Worm (Caenorhabditis elegans) whole organism, midembryonic: Measurements from ENCODE around the gene F23F1.6.

ENCODE experiments used
- T22C8.4 ChIP-seq: fragments of 200-800 bp; sonication (Bioruptor generic); IDR thresholded peaks from 2 replicates; pipeline ENCODE4 v1.3.6; 2022; ENCODE audit warnings: missing genetic modification characterization, missing compliant biosample characterization
- cog-1 ChIP-seq: sonication (generic microtip); optimal IDR thresholded peaks from 2 replicates; lab custom pipeline; 2016; ENCODE audit warnings: missing genetic modification characterization, missing compliant biosample characterization
- flt-1 ChIP-seq: fragments of 200-800 bp; sonication (Bioruptor generic); IDR thresholded peaks from 2 replicates; pipeline ENCODE4 v1.3.6; 2022; ENCODE audit warnings: missing genetic modification characterization, missing compliant biosample characterization
- klf-2 ChIP-seq: fragments of 200-800 bp; sonication (Bioruptor generic); conservative IDR thresholded peaks from 2 replicates; pipeline ENCODE4 v1.3.6; 2022; ENCODE audit warnings: missing genetic modification reagents, missing genetic modification characterization, missing compliant biosample characterization
- med-1 ChIP-seq: sonication (generic microtip); optimal IDR thresholded peaks from 2 replicates; lab custom pipeline; 2017; ENCODE audit warnings: missing genetic modification characterization, mild to moderate bottlenecking, missing compliant biosample characterization, antibody characterized with exemption, missing genetic modification reagents; ENCODE audit not compliant: insufficient read depth
- ref-1 ChIP-seq: fragments of 200-800 bp; sonication (Bioruptor generic); conservative IDR thresholded peaks from 2 replicates; pipeline ENCODE4 v1.3.6; 2022; ENCODE audit warnings: missing genetic modification reagents, missing genetic modification characterization, missing compliant biosample characterization
- tab-1 ChIP-seq: fragments of 200-800 bp; sonication (Bioruptor generic); IDR thresholded peaks from 2 replicates; pipeline ENCODE4 v1.3.6; 2022; ENCODE audit warnings: missing genetic modification characterization, missing compliant biosample characterization
- ztf-23 ChIP-seq: fragments of 200-800 bp; sonication (Bioruptor generic); IDR thresholded peaks from 2 replicates; pipeline ENCODE4 v1.3.6; 2022; ENCODE audit warnings: missing genetic modification reagents, missing genetic modification characterization, missing compliant biosample characterization
- ztf-29 ChIP-seq: fragments of 200-800 bp; sonication (Bioruptor generic); IDR thresholded peaks from 2 replicates; pipeline ENCODE4 v1.3.6; 2022; ENCODE audit warnings: missing genetic modification reagents, missing genetic modification characterization, missing compliant biosample characterization

Gene F23F1.6

ce11 chrII:37213-37612 is at the start of gene F23F1.6:
F23F1.6 (minus strand) TSS chrII:37313.
- no peak for TF ChIP-seq cog-1 (tag; lab: Kevin White, UChicago)
- TF ChIP-seq T22C8.4, result no peak
- no peak for TF ChIP-seq ztf-29 (GFP tag; lab: Robert Waterston, UW)

ce11 chrII:86794-87193 is 49.7 kb upstream of the F23F1.6 start:
- TF ChIP-seq ref-1 (GFP tag; lab: Robert Waterston, UW) (no peak), ztf-29 (GFP tag; lab: Robert Waterston, UW) (no peak), med-1 (no peak), klf-2 (GFP tag; lab: Robert Waterston, UW) (no peak), ztf-23 (GFP tag; lab: Robert Waterston, UW) (no peak), tab-1 (no peak), T22C8.4 (no peak), flt-1 (GFP tag; lab: Robert Waterston, UW) (no peak), cog-1 (tag; lab: Kevin White, UChicago) (no peak)

ce11 chrII:84134-84533 is 47.0 kb upstream of the F23F1.6 start, which contains the start of gene C50D2.6:
C50D2.6 (plus strand) TSS chrII:84434.
- TF ChIP-seq T22C8.4, result no peak
- TF ChIP-seq cog-1 (tag; lab: Kevin White, UChicago), result no peak
- no peak for TF ChIP-seq ztf-29 (GFP tag; lab: Robert Waterston, UW)
- TF ChIP-seq ztf-23 (GFP tag; lab: Robert Waterston, UW), result no peak
- TF ChIP-seq flt-1 (GFP tag; lab: Robert Waterston, UW), result no peak
- TF ChIP-seq ref-1 (GFP tag; lab: Robert Waterston, UW), result no peak
- no peak for TF ChIP-seq med-1
- no peak for TF ChIP-seq tab-1
- no peak for TF ChIP-seq klf-2 (GFP tag; lab: Robert Waterston, UW)

DNA sequence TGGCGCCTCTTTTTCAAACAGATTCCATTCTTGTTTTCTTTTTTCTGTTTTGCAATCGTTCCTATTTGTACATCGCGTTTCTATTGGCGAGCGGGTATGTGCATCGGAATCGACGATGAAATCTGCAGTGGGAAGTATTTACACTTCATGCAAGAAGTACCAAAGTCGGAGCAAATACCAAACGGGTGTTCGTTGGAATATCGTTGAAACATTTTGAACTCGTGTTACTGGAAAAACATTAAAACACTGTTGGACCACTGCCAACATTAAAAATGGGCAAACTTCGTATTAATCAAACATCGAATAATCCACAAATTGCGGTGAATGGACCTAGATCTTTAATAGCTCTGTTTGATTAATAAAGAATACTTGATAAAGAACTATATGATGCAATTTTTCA is 42.1 kb upstream of the F23F1.6 start, which contains the start of gene C23H3.9:
TSS of gene C23H3.9 (minus strand) at position 101 of the 400 bp plus-strand sequence.
- TF ChIP-seq flt-1 (GFP tag; lab: Robert Waterston, UW), result no peak
- no peak for TF ChIP-seq ref-1 (GFP tag; lab: Robert Waterston, UW)
- no peak for TF ChIP-seq ztf-23 (GFP tag; lab: Robert Waterston, UW)
- TF ChIP-seq tab-1, result no peak
- no peak for TF ChIP-seq med-1
- TF ChIP-seq klf-2 (GFP tag; lab: Robert Waterston, UW), result no peak
- no peak for TF ChIP-seq ztf-29 (GFP tag; lab: Robert Waterston, UW)
- TF ChIP-seq T22C8.4, result no peak
- TF ChIP-seq cog-1 (tag; lab: Kevin White, UChicago), result no peak

- TF ChIP-seq ref-1 (GFP tag; lab: Robert Waterston, UW) (no peak), T22C8.4 (no peak), klf-2 (GFP tag; lab: Robert Waterston, UW) (no peak), cog-1 (tag; lab: Kevin White, UChicago) (no peak), ztf-23 (GFP tag; lab: Robert Waterston, UW) (no peak), med-1 (no peak)
Measured at ce11 chrII:76662-77061, 39.5 kb upstream of the F23F1.6 start.

ce11 chrII:75831-76230 is 38.7 kb upstream of the F23F1.6 start:
- TF ChIP-seq tab-1 (no peak), ref-1 (GFP tag; lab: Robert Waterston, UW) (no peak), klf-2 (GFP tag; lab: Robert Waterston, UW) (no peak), flt-1 (GFP tag; lab: Robert Waterston, UW) (no peak), cog-1 (tag; lab: Kevin White, UChicago) (no peak), ztf-29 (GFP tag; lab: Robert Waterston, UW) (no peak), med-1 (no peak), ztf-23 (GFP tag; lab: Robert Waterston, UW) (no peak), T22C8.4 (no peak)

DNA sequence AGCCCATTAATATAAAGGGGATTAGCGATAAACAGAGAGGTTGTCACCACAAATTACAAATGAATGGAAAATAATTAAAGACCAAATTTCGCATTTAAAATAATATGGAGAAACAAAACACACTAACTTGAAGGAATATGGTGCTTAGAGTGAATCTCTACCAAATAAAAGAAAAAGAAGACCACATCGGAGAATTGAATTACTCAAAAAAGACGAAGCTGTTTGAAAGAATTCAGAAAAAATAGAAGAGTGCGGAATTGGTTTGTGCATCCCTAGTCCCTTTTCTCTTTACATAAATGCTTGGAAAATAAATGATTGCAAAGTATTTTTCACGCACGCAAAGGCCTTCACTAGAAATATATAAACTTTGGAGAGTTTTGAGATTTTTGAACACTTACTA is 36.8 kb upstream of the F23F1.6 start:
- no peak for TF ChIP-seq cog-1 (tag; lab: Kevin White, UChicago)
- no peak for TF ChIP-seq ztf-29 (GFP tag; lab: Robert Waterston, UW)
- no peak for TF ChIP-seq klf-2 (GFP tag; lab: Robert Waterston, UW)
- TF ChIP-seq med-1, result no peak
- TF ChIP-seq T22C8.4, result no peak
- no peak for TF ChIP-seq ref-1 (GFP tag; lab: Robert Waterston, UW)
- TF ChIP-seq ztf-23 (GFP tag; lab: Robert Waterston, UW), result no peak
- TF ChIP-seq flt-1 (GFP tag; lab: Robert Waterston, UW), result no peak
- TF ChIP-seq tab-1, result no peak

DNA sequence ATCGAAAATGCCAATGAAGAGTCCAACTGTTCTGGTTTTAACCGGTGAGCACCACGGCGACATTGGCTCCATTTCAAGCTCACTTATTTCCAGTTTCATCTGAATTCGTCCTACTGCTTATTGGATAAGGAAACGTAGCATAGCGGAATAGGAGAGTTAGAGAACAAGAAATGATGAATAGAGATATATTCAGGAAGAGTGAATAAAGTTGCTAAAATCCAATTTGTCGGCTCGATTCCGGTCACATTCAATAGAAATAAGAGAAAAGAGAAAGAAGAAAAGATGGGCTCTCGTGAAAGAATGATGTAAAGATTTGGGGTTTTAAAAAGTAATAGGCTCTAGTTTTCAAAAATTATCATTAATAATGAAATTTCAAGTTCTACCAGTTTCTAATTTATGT is 36.2 kb upstream of the F23F1.6 start:
- TF ChIP-seq ztf-23 (GFP tag; lab: Robert Waterston, UW), result no peak
- TF ChIP-seq T22C8.4, result no peak
- no peak for TF ChIP-seq klf-2 (GFP tag; lab: Robert Waterston, UW)
- TF ChIP-seq flt-1 (GFP tag; lab: Robert Waterston, UW), result no peak
- no peak for TF ChIP-seq med-1
- no peak for TF ChIP-seq tab-1
- no peak for TF ChIP-seq cog-1 (tag; lab: Kevin White, UChicago)
- no peak for TF ChIP-seq ztf-29 (GFP tag; lab: Robert Waterston, UW)
- TF ChIP-seq ref-1 (GFP tag; lab: Robert Waterston, UW), result no peak

DNA sequence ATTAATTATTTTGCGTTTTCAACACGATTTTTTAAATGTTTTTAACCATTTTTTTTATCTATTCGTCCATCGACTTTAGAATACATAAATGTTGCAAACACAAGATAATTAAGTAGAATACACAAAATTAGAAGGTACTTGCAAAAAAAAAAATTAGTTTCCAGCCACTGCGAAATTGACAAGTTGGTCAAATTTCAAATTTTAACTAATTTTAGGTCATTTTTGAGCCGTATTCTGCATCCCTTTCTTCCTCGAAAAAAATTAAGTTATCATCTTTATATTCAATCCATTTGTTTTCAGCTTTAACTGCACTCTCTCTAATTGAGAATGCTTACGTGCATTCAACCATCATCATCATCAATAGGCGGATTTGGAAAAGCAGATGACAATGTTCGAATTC is 32.2 kb upstream of the F23F1.6 start, which contains the start of gene egl-26:
TSS of gene egl-26 (plus strand) at position 301 of the 400 bp plus-strand sequence.
- TF ChIP-seq ref-1 (GFP tag; lab: Robert Waterston, UW), result no peak
- TF ChIP-seq flt-1 (GFP tag; lab: Robert Waterston, UW), result no peak
- no peak for TF ChIP-seq cog-1 (tag; lab: Kevin White, UChicago)
- TF ChIP-seq ztf-29 (GFP tag; lab: Robert Waterston, UW), result no peak
- no peak for TF ChIP-seq ztf-23 (GFP tag; lab: Robert Waterston, UW)
- no peak for TF ChIP-seq klf-2 (GFP tag; lab: Robert Waterston, UW)
- TF ChIP-seq tab-1, result no peak
- no peak for TF ChIP-seq T22C8.4
- no peak for TF ChIP-seq med-1

DNA sequence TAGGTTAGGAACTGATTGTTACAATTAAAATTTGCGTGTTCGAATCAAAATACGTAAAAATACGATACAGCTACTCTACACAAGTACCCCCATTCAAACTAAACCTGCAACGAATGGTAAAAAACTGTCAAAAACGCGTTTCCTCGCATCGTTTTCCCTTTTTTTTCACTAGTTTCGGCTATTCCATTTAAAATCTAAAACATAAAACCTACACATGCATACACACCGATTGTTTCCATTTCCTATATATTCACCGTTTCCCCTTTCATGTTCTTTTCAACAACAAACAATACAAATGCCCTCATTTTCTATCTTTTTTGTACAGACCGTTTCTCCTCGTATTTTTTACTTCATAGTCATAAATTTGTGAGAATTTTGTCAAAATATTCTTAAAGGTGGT is 31.6 kb upstream of the F23F1.6 start:
- TF ChIP-seq ztf-29 (GFP tag; lab: Robert Waterston, UW) (no peak), tab-1 (no peak), flt-1 (GFP tag; lab: Robert Waterston, UW) (no peak), klf-2 (GFP tag; lab: Robert Waterston, UW) (no peak), ref-1 (GFP tag; lab: Robert Waterston, UW) (no peak), med-1 (no peak), ztf-23 (GFP tag; lab: Robert Waterston, UW) (no peak), cog-1 (tag; lab: Kevin White, UChicago) (no peak), T22C8.4 (no peak)
